Worm (Caenorhabditis elegans): ENCODE measurements around the gene F17E9.3.

F17E9.3 gene

ce11 chrIV:8333034-8333433, 21.6 kb upstream of the F17E9.3 start:
- no peak for TF ChIP-seq mdl-1 (tag; optimal IDR thresholded peaks at IDR 0.05)
- TF ChIP-seq unc-62 (GFP tag; optimal IDR thresholded peaks at IDR 0.05 in 1 of 2): peak in 1 of 2 experiments; percentile 97
- TF ChIP-seq unc-62 (tag; optimal IDR thresholded peaks at IDR 0.05): no peak

- TF ChIP-seq vab-7 (GFP tag; IDR thresholded peaks at IDR 0.05) (no peak), nhr-48 (tag; optimal IDR thresholded peaks at IDR 0.05) (no peak), ceh-82 (tag; optimal IDR thresholded peaks at IDR 0.05) (no peak), zip-11 (GFP tag; IDR thresholded peaks at IDR 0.05) (no peak), ztf-11 (tag; optimal IDR thresholded peaks at IDR 0.05) (no peak), nhr-11 (tag; optimal IDR thresholded peaks at IDR 0.05) (no peak), ctbp-1 (GFP tag; IDR thresholded peaks at IDR 0.05) (no peak), lir-3 (tag; optimal IDR thresholded peaks at IDR 0.05) (no peak), zfp-3 (GFP tag; conservative IDR thresholded peaks at IDR 0.05) (no peak), php-3 (GFP tag; IDR thresholded peaks at IDR 0.05) (no peak)
These were observed 21.1 kb upstream of the F17E9.3 start for ce11 chrIV:8333554-8333953.

ce11 chrIV:8333954-8333987, 20.9 kb upstream of the F17E9.3 start, which contains the start of gene his-31:
Gene his-31 (minus strand): TSS chrIV:8333983.
- TF ChIP-seq T26A8.4 (GFP tag; IDR thresholded peaks at IDR 0.05) (no peak), aha-1 (tag) (no peak), hlh-11 (tag; optimal IDR thresholded peaks at IDR 0.05) (no peak), fkh-10 (GFP tag; optimal IDR thresholded peaks at IDR 0.05) (no peak), zip-2 (tag; optimal IDR thresholded peaks at IDR 0.05) (no peak), ces-1 (GFP tag; optimal IDR thresholded peaks at IDR 0.05) (no peak)

- no peak for TF ChIP-seq sdz-12 (GFP tag; optimal IDR thresholded peaks at IDR 0.05)
- no peak for TF ChIP-seq F26F4.8 (GFP tag; conservative IDR thresholded peaks at IDR 0.05)
- TF ChIP-seq nhr-6 (tag; optimal IDR thresholded peaks at IDR 0.05): peak; percentile 85
- TF ChIP-seq dve-1 (tag; optimal IDR thresholded peaks at IDR 0.05; ENCODE audit: insufficient read depth): no peak
- no peak for TF ChIP-seq mdt-29 (GFP tag; IDR thresholded peaks at IDR 0.05)
- TF ChIP-seq daf-12 (tag; optimal IDR thresholded peaks at IDR 0.05): no peak
- no peak for TF ChIP-seq T26A8.4 (GFP tag; IDR thresholded peaks at IDR 0.05)
- peak; percentile 0 for TF ChIP-seq dpl-1 (GFP tag; optimal IDR thresholded peaks at IDR 0.05)
- TF ChIP-seq dmd-6 (GFP tag; IDR thresholded peaks at IDR 0.05): no peak
- TF ChIP-seq zfp-2 (tag; optimal IDR thresholded peaks at IDR 0.05): no peak
- TF ChIP-seq nhr-48 (tag; optimal IDR thresholded peaks at IDR 0.05): no peak
- TF ChIP-seq nhr-237 (tag; optimal IDR thresholded peaks at IDR 0.05): no peak
- TF ChIP-seq gei-8 (GFP tag; optimal IDR thresholded peaks at IDR 0.05): no peak
- TF ChIP-seq ceh-20 (GFP tag; IDR thresholded peaks at IDR 0.05): no peak
- no peak for TF ChIP-seq ceh-32 (tag; optimal IDR thresholded peaks at IDR 0.05; ENCODE audit: poor library complexity)
- TF ChIP-seq lin-39 (tag; optimal IDR thresholded peaks at IDR 0.05): no peak
- TF ChIP-seq daf-16 (GFP tag; optimal IDR thresholded peaks at IDR 0.05): no peak
- TF ChIP-seq daf-16 (tag; optimal IDR thresholded peaks at IDR 0.05): no peak
- TF ChIP-seq duxl-1 (tag; optimal IDR thresholded peaks at IDR 0.05; ENCODE audit: poor library complexity): peak; percentile 20
- no peak for TF ChIP-seq zag-1 (tag; optimal IDR thresholded peaks at IDR 0.05)
- no peak for TF ChIP-seq ceh-44 (GFP tag; IDR thresholded peaks at IDR 0.05)
- TF ChIP-seq fkh-10 (GFP tag; optimal IDR thresholded peaks at IDR 0.05): no peak
- TF ChIP-seq ces-1 (GFP tag; optimal IDR thresholded peaks at IDR 0.05): no peak
- TF ChIP-seq ceh-82 (tag; optimal IDR thresholded peaks at IDR 0.05): no peak
- TF ChIP-seq D1046.2 (GFP tag; IDR thresholded peaks at IDR 0.05): no peak
- TF ChIP-seq pha-4 (GFP tag; IDR thresholded peaks at IDR 0.05): no peak
- no peak for TF ChIP-seq pha-4 (tag; optimal IDR thresholded peaks at IDR 0.05)
- TF ChIP-seq nhr-77 (tag; optimal IDR thresholded peaks at IDR 0.05): no peak
- no peak for TF ChIP-seq dmd-9 (GFP tag; IDR thresholded peaks at IDR 0.05)
- TF ChIP-seq ZK337.2 (GFP tag; IDR thresholded peaks at IDR 0.05): no peak
- no peak for TF ChIP-seq ceh-28 (tag; optimal IDR thresholded peaks at IDR 0.05)
- TF ChIP-seq Y48G9A.11 (GFP tag; IDR thresholded peaks at IDR 0.05): no peak
- no peak for TF ChIP-seq cey-2 (tag; optimal IDR thresholded peaks at IDR 0.05; ENCODE audit: borderline replicate concordance, insufficient read depth)
These were observed 20.4 kb upstream of the F17E9.3 start, which contains the start of gene his-32 for ce11 chrIV:8333988-8334863. Gene his-32 (plus strand): TSS chrIV:8334305.
